Worm (Caenorhabditis elegans) whole organism, L3 larva: ENCODE results near the gene cat-2.

Experiments
- R02D3.7 ChIP-seq: fragments of 150-350 bp; optimal IDR thresholded peaks from 2 replicates; lab custom pipeline; 2014; ENCODE audit warnings: missing biosample characterization, missing genetic modification characterization
- ZK546.5 ChIP-seq: sonication (generic microtip); optimal IDR thresholded peaks from 2 replicates; lab custom pipeline; 2017; ENCODE audit warnings: missing biosample characterization, missing genetic modification characterization
- aly-2 ChIP-seq: fragments of 150-350 bp; optimal IDR thresholded peaks from 2 replicates; lab custom pipeline; 2014; ENCODE audit warnings: missing biosample characterization, missing genetic modification characterization
- ama-1 ChIP-seq: fragments of 150-350 bp; optimal IDR thresholded peaks from 2 replicates; lab custom pipeline; 2018
- ceh-16 ChIP-seq: sonication (generic microtip); optimal IDR thresholded peaks from 2 replicates; lab custom pipeline; 2017; ENCODE audit warnings: missing biosample characterization, missing genetic modification characterization
- ceh-28 ChIP-seq: fragments of 150-350 bp; optimal IDR thresholded peaks from 2 replicates; lab custom pipeline; 2014; ENCODE audit warnings: missing biosample characterization, missing genetic modification reagents, missing genetic modification characterization
- ceh-82 ChIP-seq: fragments of 150-350 bp; optimal IDR thresholded peaks from 2 replicates; lab custom pipeline; 2014; ENCODE audit warnings: missing biosample characterization, missing genetic modification characterization
- ceh-9 ChIP-seq: sonication (generic microtip); optimal IDR thresholded peaks from 2 replicates; lab custom pipeline; 2018; ENCODE audit warnings: missing biosample characterization, missing genetic modification characterization
- daf-12 ChIP-seq: fragments of 150-350 bp; optimal IDR thresholded peaks from 2 replicates; lab custom pipeline; 2014; ENCODE audit warnings: missing biosample characterization, missing genetic modification reagents, missing genetic modification characterization
- egl-27 ChIP-seq: sonication (generic microtip); optimal IDR thresholded peaks from 4 replicates; lab custom pipeline; 2017; ENCODE audit warnings: missing biosample characterization, missing genetic modification reagents, missing genetic modification characterization
- egl-5 ChIP-seq: fragments of 150-350 bp; optimal IDR thresholded peaks from 2 replicates; lab custom pipeline; 2017; ENCODE audit warnings: missing biosample characterization, missing genetic modification reagents, missing genetic modification characterization, inconsistent platforms
- elt-1 ChIP-seq: fragments of 150-350 bp; optimal IDR thresholded peaks from 2 replicates; lab custom pipeline; 2014; ENCODE audit warnings: missing biosample characterization, missing genetic modification characterization
- elt-2 ChIP-seq: sonication (generic microtip); optimal IDR thresholded peaks from 2 replicates; lab custom pipeline; 2016; ENCODE audit warnings: missing genetic modification reagents, mild to moderate bottlenecking, missing genetic modification characterization, missing compliant biosample characterization
- elt-3 ChIP-seq, 3 experiments: fragments of 150-350 bp in 1 of 3; sonication (generic microtip) in 2 of 3; optimal IDR thresholded peaks; 2 replicates in 2 of 3; 4 replicates in 1 of 3; lab custom pipeline; 2014 to 2017; ENCODE audit warnings: missing biosample characterization in 3 of 3, missing genetic modification characterization in 3 of 3
- eor-1 ChIP-seq, 2 experiments: fragments of 150-350 bp; optimal IDR thresholded peaks; 2 replicates each; lab custom pipeline; 2014 to 2018; ENCODE audit warnings: missing biosample characterization in 2 of 2, missing genetic modification characterization in 2 of 2
- fkh-10 ChIP-seq: sonication (generic microtip); optimal IDR thresholded peaks from 2 replicates; lab custom pipeline; 2017; ENCODE audit warnings: missing biosample characterization, missing genetic modification reagents, missing genetic modification characterization
- fkh-2 ChIP-seq: fragments of 150-350 bp; optimal IDR thresholded peaks from 2 replicates; lab custom pipeline; 2014; ENCODE audit warnings: missing biosample characterization, missing genetic modification reagents, missing genetic modification characterization
- fos-1 ChIP-seq: fragments of 150-350 bp; optimal IDR thresholded peaks from 2 replicates; lab custom pipeline; 2014; ENCODE audit warnings: missing biosample characterization, missing genetic modification characterization
- hmg-11 ChIP-seq: sonication (generic microtip); optimal IDR thresholded peaks from 2 replicates; lab custom pipeline; 2016; ENCODE audit warnings: missing genetic modification characterization, missing compliant biosample characterization
- jun-1 ChIP-seq: fragments of 150-350 bp; optimal IDR thresholded peaks from 2 replicates; lab custom pipeline; 2014; ENCODE audit warnings: missing biosample characterization, missing genetic modification reagents, missing genetic modification characterization
- lin-15B ChIP-seq: fragments of 150-350 bp; optimal IDR thresholded peaks from 2 replicates; lab custom pipeline; 2014; ENCODE audit warnings: missing biosample characterization, missing genetic modification characterization
- lin-39 ChIP-seq: fragments of 150-350 bp; optimal IDR thresholded peaks from 2 replicates; lab custom pipeline; 2018; ENCODE audit warnings: missing biosample characterization, missing genetic modification reagents, missing genetic modification characterization
- lsy-12 ChIP-seq: sonication (generic microtip); optimal IDR thresholded peaks from 2 replicates; lab custom pipeline; 2016; ENCODE audit warnings: mild to moderate bottlenecking, missing genetic modification characterization, missing compliant biosample characterization
- mdl-1 ChIP-seq: fragments of 150-350 bp; optimal IDR thresholded peaks from 2 replicates; lab custom pipeline; 2014; ENCODE audit warnings: missing biosample characterization, missing genetic modification characterization
- mml-1 ChIP-seq: fragments of 150-350 bp; sonication (generic microtip); optimal IDR thresholded peaks from 3 replicates; lab custom pipeline; 2014; ENCODE audit warnings: missing biosample characterization, missing genetic modification characterization
- nfya-1 ChIP-seq: sonication (generic microtip); optimal IDR thresholded peaks from 2 replicates; lab custom pipeline; 2017; ENCODE audit warnings: missing genetic modification characterization, mild to moderate bottlenecking, missing compliant biosample characterization, antibody characterized with exemption, moderate library complexity; ENCODE audit not compliant: insufficient read depth
- nhr-11 ChIP-seq: fragments of 150-350 bp; optimal IDR thresholded peaks from 2 replicates; lab custom pipeline; 2014; ENCODE audit warnings: missing biosample characterization, missing genetic modification characterization
- nhr-12 ChIP-seq: fragments of 150-350 bp; optimal IDR thresholded peaks from 2 replicates; lab custom pipeline; 2014; ENCODE audit warnings: missing biosample characterization, missing genetic modification characterization
- nhr-23 ChIP-seq: fragments of 150-350 bp; optimal IDR thresholded peaks from 2 replicates; lab custom pipeline; 2014; ENCODE audit warnings: missing biosample characterization, missing genetic modification reagents, missing genetic modification characterization
- nhr-237 ChIP-seq: fragments of 150-350 bp; optimal IDR thresholded peaks from 2 replicates; lab custom pipeline; 2014; ENCODE audit warnings: missing biosample characterization, missing genetic modification characterization
- nhr-25 ChIP-seq: sonication (generic microtip); optimal IDR thresholded peaks from 2 replicates; lab custom pipeline; 2017; ENCODE audit warnings: missing biosample characterization, missing genetic modification characterization
- nhr-28 ChIP-seq: fragments of 150-350 bp; optimal IDR thresholded peaks from 2 replicates; lab custom pipeline; 2014; ENCODE audit warnings: missing biosample characterization, missing genetic modification characterization
- nhr-43 ChIP-seq: sonication (generic microtip); optimal IDR thresholded peaks from 2 replicates; lab custom pipeline; 2016; ENCODE audit warnings: mild to moderate bottlenecking, missing genetic modification characterization, missing compliant biosample characterization; ENCODE audit not compliant: poor library complexity, severe bottlenecking
- nhr-67 ChIP-seq: fragments of 150-350 bp; optimal IDR thresholded peaks from 2 replicates; lab custom pipeline; 2014; ENCODE audit warnings: missing biosample characterization, missing genetic modification characterization
- nhr-76 ChIP-seq: fragments of 150-350 bp; sonication (generic microtip); optimal IDR thresholded peaks from 5 replicates; lab custom pipeline; 2014; ENCODE audit warnings: missing biosample characterization, missing genetic modification characterization
- nhr-77 ChIP-seq: fragments of 150-350 bp; optimal IDR thresholded peaks from 2 replicates; lab custom pipeline; 2014; ENCODE audit warnings: missing biosample characterization, missing genetic modification characterization
- pha-4 ChIP-seq: fragments of 150-350 bp; optimal IDR thresholded peaks from 2 replicates; lab custom pipeline; 2014; ENCODE audit warnings: missing biosample characterization, missing genetic modification reagents, missing genetic modification characterization
- pqm-1 ChIP-seq: fragments of 150-350 bp; optimal IDR thresholded peaks from 2 replicates; lab custom pipeline; 2017; ENCODE audit warnings: missing biosample characterization, missing genetic modification characterization, inconsistent platforms
- sea-2 ChIP-seq: fragments of 150-350 bp; sonication (generic microtip); optimal IDR thresholded peaks from 4 replicates; lab custom pipeline; 2014; ENCODE audit warnings: missing biosample characterization, missing genetic modification reagents, missing genetic modification characterization
- skn-1 ChIP-seq: fragments of 150-350 bp; optimal IDR thresholded peaks from 2 replicates; lab custom pipeline; 2014; ENCODE audit warnings: missing biosample characterization, missing genetic modification characterization
- snpc-4 ChIP-seq: fragments of 150-350 bp; optimal IDR thresholded peaks from 2 replicates; lab custom pipeline; 2014; ENCODE audit warnings: missing biosample characterization, missing genetic modification characterization
- tbx-2 ChIP-seq: sonication (generic microtip); optimal IDR thresholded peaks from 2 replicates; lab custom pipeline; 2016; ENCODE audit warnings: mild to moderate bottlenecking, missing genetic modification characterization, missing compliant biosample characterization
- unc-39 ChIP-seq: sonication (generic microtip); optimal IDR thresholded peaks from 4 replicates; lab custom pipeline; 2017; ENCODE audit warnings: missing biosample characterization, missing genetic modification characterization
- unc-62 ChIP-seq: fragments of 150-350 bp; sonication (generic microtip); optimal IDR thresholded peaks from 4 replicates; lab custom pipeline; 2014; ENCODE audit warnings: missing biosample characterization, missing genetic modification reagents, missing genetic modification characterization
- zag-1 ChIP-seq: fragments of 150-350 bp; optimal IDR thresholded peaks from 2 replicates; lab custom pipeline; 2014; ENCODE audit warnings: missing biosample characterization, missing genetic modification characterization
- ztf-11 ChIP-seq: fragments of 150-350 bp; optimal IDR thresholded peaks from 2 replicates; lab custom pipeline; 2014; ENCODE audit warnings: missing biosample characterization, missing genetic modification characterization
- ztf-4 ChIP-seq: fragments of 150-350 bp; optimal IDR thresholded peaks from 2 replicates; lab custom pipeline; 2014; ENCODE audit warnings: missing biosample characterization, missing genetic modification characterization

The cat-2 gene

DNA sequence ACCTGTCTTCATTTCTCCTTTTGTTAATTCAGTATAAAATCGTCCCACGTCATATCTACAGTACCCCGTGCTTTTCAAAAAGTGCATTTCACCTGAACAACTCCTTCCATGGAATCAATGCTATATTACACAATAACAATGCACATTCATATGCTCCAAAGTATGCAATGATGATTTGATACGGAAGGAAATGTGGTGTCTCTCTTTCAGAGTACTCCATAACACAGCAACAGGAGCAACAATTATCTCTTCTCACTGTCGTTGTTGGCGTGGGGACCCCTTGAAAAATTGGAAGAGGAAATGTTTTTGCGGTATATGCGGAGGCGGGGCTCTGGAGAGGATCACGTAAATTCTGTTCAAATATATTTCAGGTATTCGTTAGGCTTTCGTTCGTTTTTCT lies at the start of gene cat-2:
TSS of gene cat-2 (plus strand) at position 301 of the 400 bp plus-strand sequence.
- TF ChIP-seq unc-39 (tag; lab: Kevin White, UChicago) (no peak), skn-1 (no peak), lin-39 (tag; lab: Kevin White, UChicago) (peak; percentile 29), fkh-10 (GFP tag; lab: Kevin White, UChicago) (no peak)

DNA sequence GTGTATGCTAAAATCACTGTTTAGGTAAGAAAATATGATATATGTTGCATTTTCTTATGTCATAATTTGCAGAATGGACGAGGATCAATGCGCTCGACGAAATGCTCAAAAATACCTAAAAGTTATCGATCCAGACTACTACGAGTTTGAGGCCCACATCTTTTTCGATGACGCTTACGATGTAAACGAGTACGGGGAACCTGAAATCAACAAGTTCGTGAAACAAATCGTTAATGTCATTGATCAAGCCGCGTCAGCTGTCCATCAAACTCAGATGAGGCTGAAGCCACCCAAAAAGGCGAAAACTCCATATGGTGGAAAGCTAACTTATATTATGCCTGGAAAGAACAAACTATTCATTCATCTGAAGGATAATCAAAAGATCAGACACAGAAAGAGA lies 49.5 kb upstream of the cat-2 start:
- TF ChIP-seq lsy-12 (tag; lab: Kevin White, UChicago), result no peak
- TF ChIP-seq ceh-9 (tag; lab: Kevin White, UChicago), result no peak
- no peak for TF ChIP-seq nfya-1
- no peak for TF ChIP-seq elt-3 (tag; optimal IDR thresholded peaks at IDR 0.05; lab: Kevin White, UChicago)
- no peak for TF ChIP-seq ztf-4
- no peak for TF ChIP-seq daf-12 (tag; lab: Kevin White, UChicago)
- TF ChIP-seq fkh-10 (GFP tag; lab: Kevin White, UChicago), result no peak
- no peak for TF ChIP-seq egl-5 (tag; lab: Kevin White, UChicago)
- no peak for TF ChIP-seq ZK546.5 (tag; lab: Kevin White, UChicago)
- no peak for TF ChIP-seq nhr-237
- no peak for TF ChIP-seq ceh-16 (tag; lab: Kevin White, UChicago)
- TF ChIP-seq ceh-28 (tag; lab: Kevin White, UChicago), result no peak
- TF ChIP-seq tbx-2, result no peak
- no peak for TF ChIP-seq skn-1
- no peak for TF ChIP-seq nhr-77
- TF ChIP-seq, all 47 proteins: peak for 0

DNA sequence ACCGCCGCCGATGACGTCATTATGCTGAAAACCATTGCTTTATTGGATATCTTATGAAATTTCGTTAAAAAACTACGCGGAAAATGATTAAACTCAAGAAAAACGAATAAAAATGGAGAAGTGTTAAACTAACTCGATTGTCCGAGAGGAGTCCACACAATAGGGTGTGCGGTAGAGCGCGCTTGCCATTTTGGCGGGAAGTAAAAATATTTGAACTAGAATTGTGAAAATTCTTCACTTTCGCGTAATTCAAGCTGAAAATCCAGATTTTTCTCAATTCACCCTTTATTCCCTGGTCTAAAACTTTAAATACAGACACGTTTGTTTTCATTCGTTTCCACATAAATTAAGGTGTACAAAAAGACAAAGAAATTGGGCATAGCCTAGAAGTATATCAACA lies 41.0 kb upstream of the cat-2 start, which contains the start of gene F48A11.4:
TSS of gene F48A11.4 (minus strand) at position 24 of the 400 bp plus-strand sequence.
- TF ChIP-seq ama-1 (lab: Kevin White, UChicago) (peak; percentile 93), zag-1 (tag; lab: Kevin White, UChicago) (no peak), daf-12 (tag; lab: Kevin White, UChicago) (no peak), nhr-12 (tag; lab: Kevin White, UChicago) (no peak), nhr-25 (tag; lab: Kevin White, UChicago) (peak; percentile 94), snpc-4 (peak; percentile 74), ztf-11 (tag; lab: Kevin White, UChicago) (no peak), lin-39 (tag; lab: Kevin White, UChicago) (peak; percentile 86), ceh-9 (tag; lab: Kevin White, UChicago) (no peak), aly-2 (tag; lab: Kevin White, UChicago) (no peak), ceh-16 (tag; lab: Kevin White, UChicago) (no peak), jun-1 (peak; percentile 89), lin-15B (tag; lab: Kevin White, UChicago) (peak; percentile 98), ceh-82 (tag; lab: Kevin White, UChicago) (peak; percentile 87), nhr-237 (no peak), R02D3.7 (tag; lab: Kevin White, UChicago) (peak; percentile 78), unc-39 (tag; lab: Kevin White, UChicago) (no peak), hmg-11 (tag; lab: Kevin White, UChicago) (peak; percentile 81), egl-27 (tag; lab: Kevin White, UChicago) (peak; percentile 53), nhr-23 (peak; percentile 95), nhr-28 (tag; lab: Kevin White, UChicago) (no peak), nfya-1 (peak; percentile 94), ztf-4 (peak; percentile 63), sea-2 (GFP tag; lab: Kevin White, UChicago) (no peak), ZK546.5 (tag; lab: Kevin White, UChicago) (peak; percentile 21), fkh-2 (tag; lab: Kevin White, UChicago) (no peak), nhr-11 (tag; lab: Kevin White, UChicago) (peak; percentile 23), mml-1 (tag; lab: Kevin White, UChicago) (no peak), fkh-10 (GFP tag; lab: Kevin White, UChicago) (peak; percentile 51), nhr-77 (peak; percentile 52), lsy-12 (tag; lab: Kevin White, UChicago) (peak; percentile 92), pha-4 (tag; lab: Kevin White, UChicago) (peak; percentile 98), ceh-28 (tag; lab: Kevin White, UChicago) (peak; percentile 80), nhr-67 (tag; lab: Kevin White, UChicago) (no peak), elt-3 (tag; optimal IDR thresholded peaks at IDR 0.05; lab: Kevin White, UChicago) (peak in 1 of 3 experiments; percentile 3), nhr-76 (tag; lab: Kevin White, UChicago) (peak; percentile 17), tbx-2 (peak; percentile 89), fos-1 (tag; lab: Kevin White, UChicago) (no peak), mdl-1 (no peak), pqm-1 (tag; lab: Kevin White, UChicago) (peak; percentile 60), skn-1 (peak; percentile 92), egl-5 (tag; lab: Kevin White, UChicago) (peak; percentile 91), elt-1 (tag; lab: Kevin White, UChicago) (peak; percentile 47), elt-2 (tag; lab: Kevin White, UChicago) (peak; percentile 64), eor-1 (tag; optimal IDR thresholded peaks at IDR 0.05; lab: Kevin White, UChicago) (no peak), nhr-43 (peak; percentile 93), unc-62 (GFP tag; lab: Kevin White, UChicago) (no peak)
